Worm (Caenorhabditis elegans) whole organism, L3 larva: ENCODE data around the gene cyp-33C6.

ENCODE experiments used
- elt-1 ChIP-seq: fragments of 150-350 bp; optimal IDR thresholded peaks from 2 replicates; lab custom pipeline; 2014; ENCODE audit warnings: missing biosample characterization, missing genetic modification characterization
- fkh-10 ChIP-seq: sonication (generic microtip); optimal IDR thresholded peaks from 2 replicates; lab custom pipeline; 2017; ENCODE audit warnings: missing biosample characterization, missing genetic modification reagents, missing genetic modification characterization
- fos-1 ChIP-seq: fragments of 150-350 bp; optimal IDR thresholded peaks from 2 replicates; lab custom pipeline; 2014; ENCODE audit warnings: missing biosample characterization, missing genetic modification characterization
- lin-15B ChIP-seq: fragments of 150-350 bp; optimal IDR thresholded peaks from 2 replicates; lab custom pipeline; 2014; ENCODE audit warnings: missing biosample characterization, missing genetic modification characterization
- mdl-1 ChIP-seq: fragments of 150-350 bp; optimal IDR thresholded peaks from 2 replicates; lab custom pipeline; 2014; ENCODE audit warnings: missing biosample characterization, missing genetic modification characterization
- nhr-12 ChIP-seq: fragments of 150-350 bp; optimal IDR thresholded peaks from 2 replicates; lab custom pipeline; 2014; ENCODE audit warnings: missing biosample characterization, missing genetic modification characterization
- nhr-237 ChIP-seq: fragments of 150-350 bp; optimal IDR thresholded peaks from 2 replicates; lab custom pipeline; 2014; ENCODE audit warnings: missing biosample characterization, missing genetic modification characterization
- nhr-25 ChIP-seq: sonication (generic microtip); optimal IDR thresholded peaks from 2 replicates; lab custom pipeline; 2017; ENCODE audit warnings: missing biosample characterization, missing genetic modification characterization
- nhr-43 ChIP-seq: sonication (generic microtip); optimal IDR thresholded peaks from 2 replicates; lab custom pipeline; 2016; ENCODE audit warnings: mild to moderate bottlenecking, missing genetic modification characterization, missing compliant biosample characterization; ENCODE audit not compliant: poor library complexity, severe bottlenecking
- nhr-77 ChIP-seq: fragments of 150-350 bp; optimal IDR thresholded peaks from 2 replicates; lab custom pipeline; 2014; ENCODE audit warnings: missing biosample characterization, missing genetic modification characterization
- pha-4 ChIP-seq: fragments of 150-350 bp; optimal IDR thresholded peaks from 2 replicates; lab custom pipeline; 2014; ENCODE audit warnings: missing biosample characterization, missing genetic modification reagents, missing genetic modification characterization
- skn-1 ChIP-seq: fragments of 150-350 bp; optimal IDR thresholded peaks from 2 replicates; lab custom pipeline; 2014; ENCODE audit warnings: missing biosample characterization, missing genetic modification characterization
- tbx-2 ChIP-seq: sonication (generic microtip); optimal IDR thresholded peaks from 2 replicates; lab custom pipeline; 2016; ENCODE audit warnings: mild to moderate bottlenecking, missing genetic modification characterization, missing compliant biosample characterization
- unc-62 ChIP-seq: fragments of 150-350 bp; sonication (generic microtip); optimal IDR thresholded peaks from 4 replicates; lab custom pipeline; 2014; ENCODE audit warnings: missing biosample characterization, missing genetic modification reagents, missing genetic modification characterization

- TF ChIP-seq nhr-237 (tag; lab: Kevin White, UChicago) (no peak), fkh-10 (no peak), tbx-2 (tag; lab: Kevin White, UChicago) (no peak), elt-1 (tag; lab: Kevin White, UChicago) (no peak), nhr-77 (tag; lab: Kevin White, UChicago) (no peak), nhr-25 (tag; lab: Kevin White, UChicago) (no peak), unc-62 (no peak), nhr-43 (tag; lab: Kevin White, UChicago) (no peak), nhr-12 (tag; lab: Kevin White, UChicago) (no peak), fos-1 (tag; lab: Kevin White, UChicago) (no peak), skn-1 (tag; lab: Kevin White, UChicago) (no peak), lin-15B (tag; lab: Kevin White, UChicago) (no peak), mdl-1 (tag; lab: Kevin White, UChicago) (no peak), pha-4 (tag; lab: Kevin White, UChicago) (no peak)
Measured at ce11 chrV:2199594-2199993, 49.6 kb downstream of the cyp-33C6 start.
